Worm (Caenorhabditis elegans) whole organism, L2 larva: ENCODE measurements around the gene mtp-18.
A peak's percentile ranks its signal among the peaks of the same experiment; 100 is the strongest.

Source experiments
- C34F6.9 ChIP-seq: fragments of 150-350 bp; optimal IDR thresholded peaks from 2 replicates; lab custom pipeline; 2014; ENCODE audit warnings: missing biosample characterization, missing genetic modification characterization
- F13H6.1 ChIP-seq: sonication (generic microtip); optimal IDR thresholded peaks from 2 replicates; lab custom pipeline; 2016; ENCODE audit warnings: missing genetic modification characterization, missing compliant biosample characterization
- R02D3.7 ChIP-seq: fragments of 150-350 bp; optimal IDR thresholded peaks from 2 replicates; lab custom pipeline; 2014; ENCODE audit warnings: missing biosample characterization, missing genetic modification characterization
- Y55F3AM.14 ChIP-seq: fragments of 200-800 bp; sonication (Bioruptor generic); optimal IDR thresholded peaks from 2 replicates; lab custom pipeline; 2018; ENCODE audit warnings: mild to moderate bottlenecking, missing genetic modification characterization, missing compliant biosample characterization
- ZK546.5 ChIP-seq: sonication (generic microtip); optimal IDR thresholded peaks from 2 replicates; lab custom pipeline; 2017; ENCODE audit warnings: missing biosample characterization, missing genetic modification characterization
- alr-1 ChIP-seq: fragments of 150-350 bp; optimal IDR thresholded peaks from 2 replicates; lab custom pipeline; 2014; ENCODE audit warnings: missing biosample characterization, missing genetic modification characterization
- aly-2 ChIP-seq: fragments of 150-350 bp; optimal IDR thresholded peaks from 2 replicates; lab custom pipeline; 2014; ENCODE audit warnings: missing biosample characterization, missing genetic modification characterization
- ama-1 ChIP-seq: fragments of 150-350 bp; optimal IDR thresholded peaks from 2 replicates; lab custom pipeline; 2018; ENCODE audit warnings: inconsistent platforms
- blmp-1 ChIP-seq: sonication (generic microtip); optimal IDR thresholded peaks from 2 replicates; lab custom pipeline; 2017; ENCODE audit warnings: missing genetic modification characterization, mild to moderate bottlenecking, missing compliant biosample characterization, antibody characterized with exemption, moderate library complexity; ENCODE audit not compliant: insufficient read depth
- ceh-16 ChIP-seq: fragments of 150-350 bp; optimal IDR thresholded peaks from 2 replicates; lab custom pipeline; 2014; ENCODE audit warnings: missing biosample characterization, missing genetic modification characterization
- ceh-82 ChIP-seq: fragments of 150-350 bp; optimal IDR thresholded peaks from 2 replicates; lab custom pipeline; 2014; ENCODE audit warnings: missing biosample characterization, missing genetic modification characterization
- crh-2 ChIP-seq: sonication (generic microtip); optimal IDR thresholded peaks from 2 replicates; lab custom pipeline; 2017; ENCODE audit warnings: missing biosample characterization, missing genetic modification characterization
- dmd-4 ChIP-seq: sonication (generic microtip); optimal IDR thresholded peaks from 2 replicates; lab custom pipeline; 2017; ENCODE audit warnings: missing biosample characterization, missing genetic modification characterization
- egl-27 ChIP-seq: sonication (generic microtip); optimal IDR thresholded peaks from 3 replicates; lab custom pipeline; 2017; ENCODE audit warnings: missing biosample characterization, missing genetic modification reagents, missing genetic modification characterization
- elt-1 ChIP-seq: fragments of 150-350 bp; optimal IDR thresholded peaks from 2 replicates; lab custom pipeline; 2014; ENCODE audit warnings: missing biosample characterization, missing genetic modification characterization
- elt-3 ChIP-seq: sonication (generic microtip); optimal IDR thresholded peaks from 2 replicates; lab custom pipeline; 2017; ENCODE audit warnings: missing biosample characterization, missing genetic modification characterization
- fos-1 ChIP-seq: fragments of 150-350 bp; optimal IDR thresholded peaks from 2 replicates; lab custom pipeline; 2014; ENCODE audit warnings: missing biosample characterization, missing genetic modification characterization
- gmeb-1 ChIP-seq: fragments of 150-350 bp; optimal IDR thresholded peaks from 2 replicates; lab custom pipeline; 2014; ENCODE audit warnings: missing biosample characterization, missing genetic modification characterization
- lin-11 ChIP-seq: fragments of 150-350 bp; sonication (generic microtip); optimal IDR thresholded peaks from 2 replicates; lab custom pipeline; 2014; ENCODE audit warnings: missing biosample characterization, missing genetic modification characterization, inconsistent platforms, mixed read lengths
- lin-13 ChIP-seq: fragments of 150-350 bp; optimal IDR thresholded peaks from 2 replicates; lab custom pipeline; 2014; ENCODE audit warnings: missing biosample characterization, missing genetic modification reagents, missing genetic modification characterization
- lin-39 ChIP-seq: fragments of 150-350 bp; optimal IDR thresholded peaks from 2 replicates; lab custom pipeline; 2014; ENCODE audit warnings: missing biosample characterization, missing genetic modification reagents, missing genetic modification characterization
- lsy-2 ChIP-seq, 2 experiments: fragments of 150-350 bp in 1 of 2; sonication (generic microtip) in 1 of 2; optimal IDR thresholded peaks; 2 replicates each; lab custom pipeline; 2014 to 2017; ENCODE audit warnings: missing biosample characterization in 2 of 2, missing genetic modification characterization in 2 of 2
- mab-5 ChIP-seq: fragments of 150-350 bp; optimal IDR thresholded peaks from 2 replicates; lab custom pipeline; 2014; ENCODE audit warnings: missing biosample characterization, missing genetic modification characterization
- mbf-1 ChIP-seq: sonication (generic microtip); optimal IDR thresholded peaks from 2 replicates; lab custom pipeline; 2017; ENCODE audit warnings: missing biosample characterization, missing genetic modification characterization
- mdl-1 ChIP-seq, 2 experiments: fragments of 150-350 bp in 1 of 2; sonication (generic microtip) in 1 of 2; optimal IDR thresholded peaks; 2 replicates each; lab custom pipeline; 2017; ENCODE audit warnings: missing biosample characterization in 2 of 2, missing genetic modification characterization in 2 of 2
- nhr-10 ChIP-seq: sonication (generic microtip); optimal IDR thresholded peaks from 2 replicates; lab custom pipeline; 2017; ENCODE audit warnings: missing biosample characterization, missing genetic modification characterization
- nhr-11 ChIP-seq: fragments of 150-350 bp; optimal IDR thresholded peaks from 2 replicates; lab custom pipeline; 2014; ENCODE audit warnings: missing biosample characterization, missing genetic modification characterization
- nhr-12 ChIP-seq: fragments of 150-350 bp; optimal IDR thresholded peaks from 2 replicates; lab custom pipeline; 2014; ENCODE audit warnings: missing biosample characterization, missing genetic modification characterization
- nhr-129 ChIP-seq: fragments of 150-350 bp; optimal IDR thresholded peaks from 2 replicates; lab custom pipeline; 2014; ENCODE audit warnings: missing biosample characterization, missing genetic modification characterization
- nhr-21 ChIP-seq: fragments of 150-350 bp; optimal IDR thresholded peaks from 2 replicates; lab custom pipeline; 2014; ENCODE audit warnings: missing biosample characterization, missing genetic modification characterization
- nhr-23 ChIP-seq: fragments of 150-350 bp; optimal IDR thresholded peaks from 2 replicates; lab custom pipeline; 2014; ENCODE audit warnings: missing biosample characterization, missing genetic modification reagents, missing genetic modification characterization
- nhr-237 ChIP-seq: fragments of 150-350 bp; optimal IDR thresholded peaks from 2 replicates; lab custom pipeline; 2014; ENCODE audit warnings: missing biosample characterization, missing genetic modification characterization
- nhr-25 ChIP-seq: fragments of 150-350 bp; sonication (generic microtip); optimal IDR thresholded peaks from 3 replicates; lab custom pipeline; 2014; ENCODE audit warnings: missing biosample characterization, missing genetic modification characterization
- nhr-6 ChIP-seq: fragments of 150-350 bp; optimal IDR thresholded peaks from 2 replicates; lab custom pipeline; 2014; ENCODE audit warnings: missing biosample characterization, missing genetic modification characterization
- nhr-77 ChIP-seq: fragments of 150-350 bp; optimal IDR thresholded peaks from 2 replicates; lab custom pipeline; 2014; ENCODE audit warnings: missing biosample characterization, missing genetic modification characterization
- peb-1 ChIP-seq: fragments of 150-350 bp; optimal IDR thresholded peaks from 2 replicates; lab custom pipeline; 2014; ENCODE audit warnings: missing biosample characterization, missing genetic modification characterization
- sem-4 ChIP-seq: fragments of 150-350 bp; optimal IDR thresholded peaks from 2 replicates; lab custom pipeline; 2014; ENCODE audit warnings: missing biosample characterization, missing genetic modification reagents, missing genetic modification characterization
- skn-1 ChIP-seq: sonication (generic microtip); optimal IDR thresholded peaks from 2 replicates; lab custom pipeline; 2017; ENCODE audit warnings: missing biosample characterization, missing genetic modification characterization
- sma-3 ChIP-seq: sonication (generic microtip); optimal IDR thresholded peaks from 2 replicates; lab custom pipeline; 2016; ENCODE audit warnings: missing genetic modification reagents, missing genetic modification characterization, missing compliant biosample characterization
- sma-9 ChIP-seq, 2 experiments: fragments of 150-350 bp in 1 of 2; sonication (generic microtip) in 1 of 2; optimal IDR thresholded peaks; 2 replicates each; lab custom pipeline; 2014 to 2016; ENCODE audit warnings: missing genetic modification characterization in 2 of 2, mild to moderate bottlenecking in 1 of 2, missing biosample characterization in 1 of 2, missing compliant biosample characterization in 1 of 2, missing genetic modification reagents in 1 of 2, moderate library complexity in 1 of 2
- snpc-4 ChIP-seq: fragments of 150-350 bp; optimal IDR thresholded peaks from 2 replicates; lab custom pipeline; 2014; ENCODE audit warnings: missing biosample characterization, missing genetic modification characterization
- unc-39 ChIP-seq: fragments of 150-350 bp; optimal IDR thresholded peaks from 2 replicates; lab custom pipeline; 2014; ENCODE audit warnings: missing biosample characterization, missing genetic modification characterization
- unc-55 ChIP-seq: fragments of 150-350 bp; sonication (generic microtip); optimal IDR thresholded peaks from 3 replicates; lab custom pipeline; 2014; ENCODE audit warnings: missing biosample characterization, missing genetic modification reagents, missing genetic modification characterization
- unc-62 ChIP-seq: fragments of 150-350 bp; optimal IDR thresholded peaks from 2 replicates; lab custom pipeline; 2014; ENCODE audit warnings: missing biosample characterization, missing genetic modification reagents, missing genetic modification characterization
- zag-1 ChIP-seq: fragments of 150-350 bp; optimal IDR thresholded peaks from 2 replicates; lab custom pipeline; 2014; ENCODE audit warnings: missing biosample characterization, missing genetic modification characterization
- ztf-1 ChIP-seq: fragments of 200-800 bp; sonication (Bioruptor generic); conservative IDR thresholded peaks from 2 replicates; pipeline ENCODE4 v1.3.6; 2022; ENCODE audit warnings: missing genetic modification characterization, missing compliant biosample characterization
- ztf-11 ChIP-seq: sonication (generic microtip); optimal IDR thresholded peaks from 2 replicates; lab custom pipeline; 2017; ENCODE audit warnings: missing biosample characterization, missing genetic modification characterization
- ztf-4 ChIP-seq: fragments of 150-350 bp; optimal IDR thresholded peaks from 2 replicates; lab custom pipeline; 2014; ENCODE audit warnings: missing biosample characterization, missing genetic modification characterization

mtp-18 gene

DNA sequence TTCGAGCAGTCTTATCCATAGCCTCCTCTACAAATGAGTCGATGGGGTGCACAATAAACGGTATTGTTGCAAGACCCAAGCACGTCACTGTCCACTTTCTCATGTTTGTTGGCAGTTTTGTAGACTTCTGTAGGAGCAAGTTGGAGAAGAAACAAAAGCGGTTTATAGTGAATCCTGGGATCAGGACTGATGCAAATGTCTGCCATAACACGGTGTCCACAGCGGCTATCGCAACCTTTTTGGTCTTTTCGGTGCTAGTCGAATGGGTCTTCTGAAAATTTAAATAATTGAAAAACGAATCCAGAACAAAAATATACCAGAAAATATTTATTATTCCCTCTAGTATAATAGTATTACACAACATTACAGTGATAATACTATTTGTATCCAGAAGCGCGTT, 880 bp downstream of the mtp-18 start:
- TF ChIP-seq lsy-2 (tag; optimal IDR thresholded peaks at IDR 0.05; lab: Kevin White, UChicago) (no peak), R02D3.7 (tag; lab: Kevin White, UChicago) (no peak), C34F6.9 (tag; lab: Kevin White, UChicago) (no peak), blmp-1 (tag; lab: Kevin White, UChicago) (no peak), nhr-25 (tag; lab: Kevin White, UChicago) (no peak), mdl-1 (tag; optimal IDR thresholded peaks at IDR 0.05; lab: Kevin White, UChicago) (no peak), nhr-77 (tag; lab: Kevin White, UChicago) (no peak), peb-1 (no peak), ztf-1 (GFP tag; lab: Robert Waterston, UW) (no peak), sma-9 (GFP tag; optimal IDR thresholded peaks at IDR 0.05; lab: Kevin White, UChicago) (no peak), sma-9 (tag; optimal IDR thresholded peaks at IDR 0.05; lab: Kevin White, UChicago) (no peak), nhr-21 (tag; lab: Kevin White, UChicago) (no peak), unc-55 (GFP tag; lab: Kevin White, UChicago) (no peak), nhr-23 (tag; lab: Kevin White, UChicago) (no peak), ztf-4 (no peak), unc-39 (tag; lab: Kevin White, UChicago) (no peak), snpc-4 (tag; lab: Kevin White, UChicago) (no peak)

DNA sequence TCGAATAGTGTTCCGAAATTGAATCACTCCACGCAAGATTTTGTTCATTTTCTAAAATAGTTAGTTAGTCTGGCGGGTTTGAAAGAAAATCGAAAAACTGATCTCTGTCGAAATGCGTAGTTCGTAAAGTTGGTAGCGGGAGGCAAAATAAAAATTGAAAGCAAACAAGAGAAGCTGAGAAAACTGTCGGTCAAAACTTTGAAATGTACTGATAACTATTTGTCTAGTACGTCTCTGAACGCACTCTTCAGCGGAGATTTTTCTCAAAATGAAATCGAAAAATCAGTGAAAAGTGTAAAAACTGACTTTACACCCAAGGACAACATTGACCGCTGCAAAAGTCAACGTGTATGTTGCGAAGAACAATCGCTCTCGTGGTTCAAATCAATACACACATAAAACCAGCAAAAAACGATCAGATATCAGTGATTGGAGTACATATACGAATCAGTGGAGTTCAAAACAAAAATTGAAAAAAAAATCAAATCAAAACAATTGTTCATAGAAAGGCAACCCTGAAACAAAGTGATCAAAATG, 1.4 kb downstream of the mtp-18 start, which contains the start of gene bca-1:
Gene bca-1 (minus strand): TSS at position 51 of the 537 bp plus-strand sequence.
- TF ChIP-seq zag-1 (no peak), nhr-12 (tag; lab: Kevin White, UChicago) (no peak), blmp-1 (tag; lab: Kevin White, UChicago) (peak; percentile 88), nhr-23 (tag; lab: Kevin White, UChicago) (no peak), ZK546.5 (tag; lab: Kevin White, UChicago) (no peak), alr-1 (tag; lab: Kevin White, UChicago) (no peak), gmeb-1 (tag; lab: Kevin White, UChicago) (no peak), sma-3 (GFP tag; lab: Kevin White, UChicago) (no peak), ztf-1 (GFP tag; lab: Robert Waterston, UW) (no peak), skn-1 (tag; lab: Kevin White, UChicago) (no peak), ama-1 (lab: Kevin White, UChicago) (peak; percentile 12), ztf-11 (tag; lab: Kevin White, UChicago) (no peak), nhr-25 (tag; lab: Kevin White, UChicago) (peak; percentile 69), nhr-21 (tag; lab: Kevin White, UChicago) (peak; percentile 27), ztf-4 (no peak), F13H6.1 (tag; lab: Kevin White, UChicago) (peak; percentile 27), nhr-11 (no peak), snpc-4 (tag; lab: Kevin White, UChicago) (no peak), elt-3 (no peak), sem-4 (no peak), lin-13 (no peak), unc-55 (GFP tag; lab: Kevin White, UChicago) (no peak), dmd-4 (tag; lab: Kevin White, UChicago) (no peak), mbf-1 (tag; lab: Kevin White, UChicago) (no peak), lin-39 (no peak), peb-1 (no peak), elt-1 (tag; lab: Kevin White, UChicago) (no peak), nhr-77 (tag; lab: Kevin White, UChicago) (no peak), Y55F3AM.14 (GFP tag; lab: Kevin White, UChicago) (no peak), mdl-1 (tag; optimal IDR thresholded peaks at IDR 0.05; lab: Kevin White, UChicago) (no peak), ceh-82 (tag; lab: Kevin White, UChicago) (no peak), nhr-129 (tag; lab: Kevin White, UChicago) (peak; percentile 79), unc-39 (tag; lab: Kevin White, UChicago) (no peak), lin-11 (tag; lab: Kevin White, UChicago) (no peak), fos-1 (tag; lab: Kevin White, UChicago) (peak; percentile 31), ceh-16 (tag; lab: Kevin White, UChicago) (no peak), lsy-2 (tag; optimal IDR thresholded peaks at IDR 0.05; lab: Kevin White, UChicago) (peak in 1 of 2 experiments; percentile 48), crh-2 (peak; percentile 59), R02D3.7 (tag; lab: Kevin White, UChicago) (no peak), sma-9 (GFP tag; optimal IDR thresholded peaks at IDR 0.05; lab: Kevin White, UChicago) (peak; percentile 80), sma-9 (tag; optimal IDR thresholded peaks at IDR 0.05; lab: Kevin White, UChicago) (no peak), egl-27 (tag; lab: Kevin White, UChicago) (no peak), nhr-6 (tag; lab: Kevin White, UChicago) (peak; percentile 26), mab-5 (tag; lab: Kevin White, UChicago) (no peak), C34F6.9 (tag; lab: Kevin White, UChicago) (peak; percentile 39), unc-62 (GFP tag; lab: Kevin White, UChicago) (no peak), aly-2 (no peak), nhr-10 (tag; lab: Kevin White, UChicago) (no peak), nhr-237 (tag; lab: Kevin White, UChicago) (no peak)
